Worm (Caenorhabditis elegans): ENCODE data around the gene Y32G9B.1.
A peak's percentile ranks its signal among the peaks of the same experiment; 100 is the strongest.

The Y32G9B.1 gene

DNA sequence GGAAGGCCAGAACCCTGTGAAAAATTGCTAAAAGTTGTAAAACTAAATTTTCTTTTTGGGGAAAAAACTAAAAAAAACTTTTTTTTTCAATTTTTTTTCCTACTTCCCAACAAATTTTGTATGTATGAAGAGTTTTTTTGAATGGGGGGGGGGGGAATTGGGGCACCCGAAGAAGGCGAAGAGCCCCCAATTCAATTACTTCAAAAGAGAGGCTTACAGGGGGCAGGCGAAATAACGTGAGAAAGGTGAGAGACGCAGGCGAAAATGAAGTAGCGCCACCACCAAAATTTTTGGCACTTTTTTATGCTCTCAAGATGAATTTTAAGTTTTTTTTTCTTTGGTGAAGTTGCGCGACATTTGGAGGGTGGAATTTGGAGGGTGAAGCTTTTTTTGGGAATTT lies 33.1 kb upstream of the Y32G9B.1 start:
- no peak for TF ChIP-seq ceh-43 (GFP tag; optimal IDR thresholded peaks at IDR 0.05)
- TF ChIP-seq ces-1 (GFP tag; optimal IDR thresholded peaks at IDR 0.05): peak; percentile 82
- TF ChIP-seq mep-1 (tag; optimal IDR thresholded peaks at IDR 0.05): no peak
- no peak for TF ChIP-seq snpc-4 (tag; optimal IDR thresholded peaks at IDR 0.05)
- no peak for TF ChIP-seq tbx-8 (GFP tag; optimal IDR thresholded peaks at IDR 0.05)

DNA sequence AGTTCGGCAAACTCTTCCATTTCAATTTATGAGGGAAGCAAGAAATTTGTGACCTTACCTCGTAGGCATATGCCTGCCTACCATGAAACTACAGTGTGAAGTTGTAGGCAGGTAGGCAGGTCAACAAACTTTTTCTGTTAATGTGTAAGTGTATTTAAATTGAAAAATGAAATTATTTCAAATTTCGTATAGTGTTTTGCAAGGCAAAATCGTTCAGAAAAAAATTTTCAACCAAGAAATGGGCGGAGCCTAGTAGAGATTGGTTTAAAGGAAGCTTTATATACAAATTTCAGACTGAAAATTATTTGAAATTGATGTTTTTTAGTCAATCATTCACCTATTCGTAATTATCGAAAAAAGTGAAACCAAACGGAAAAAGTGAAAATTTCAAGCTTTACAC lies 28.0 kb upstream of the Y32G9B.1 start:
- TF ChIP-seq mep-1 (tag; optimal IDR thresholded peaks at IDR 0.05) (no peak), nhr-2 (tag; optimal IDR thresholded peaks at IDR 0.05) (no peak), ztf-11 (tag; optimal IDR thresholded peaks at IDR 0.05) (no peak), bed-3 (GFP tag; optimal IDR thresholded peaks at IDR 0.05) (no peak), nhr-237 (tag; optimal IDR thresholded peaks at IDR 0.05) (no peak), unc-120 (tag; optimal IDR thresholded peaks at IDR 0.05; ENCODE audit: poor library complexity, severe bottlenecking) (no peak), drap-1 (GFP tag; optimal IDR thresholded peaks at IDR 0.05) (no peak), ceh-83 (GFP tag; optimal IDR thresholded peaks at IDR 0.05) (no peak), blmp-1 (tag; optimal IDR thresholded peaks at IDR 0.05) (no peak), ham-2 (GFP tag; optimal IDR thresholded peaks at IDR 0.05) (no peak), lin-32 (GFP tag; optimal IDR thresholded peaks at IDR 0.05) (no peak), mab-5 (tag; optimal IDR thresholded peaks at IDR 0.05) (no peak), ceh-39 (tag; optimal IDR thresholded peaks at IDR 0.05) (no peak), nhr-76 (tag; optimal IDR thresholded peaks at IDR 0.05) (no peak), elt-1 (tag; optimal IDR thresholded peaks at IDR 0.05; ENCODE audit: borderline replicate concordance, insufficient read depth) (no peak), nhr-28 (tag; optimal IDR thresholded peaks at IDR 0.05) (no peak), elt-3 (tag; optimal IDR thresholded peaks at IDR 0.05) (no peak), cnd-1 (tag; optimal IDR thresholded peaks at IDR 0.05) (no peak)

- TF ChIP-seq nhr-2 (tag; optimal IDR thresholded peaks at IDR 0.05): no peak
These were observed 26.3 kb upstream of the Y32G9B.1 start, which contains the start of gene T10B5.10 for ce11 chrV:1856176-1856575. TSS of gene T10B5.10 (minus strand) at chrV:1856276.

DNA sequence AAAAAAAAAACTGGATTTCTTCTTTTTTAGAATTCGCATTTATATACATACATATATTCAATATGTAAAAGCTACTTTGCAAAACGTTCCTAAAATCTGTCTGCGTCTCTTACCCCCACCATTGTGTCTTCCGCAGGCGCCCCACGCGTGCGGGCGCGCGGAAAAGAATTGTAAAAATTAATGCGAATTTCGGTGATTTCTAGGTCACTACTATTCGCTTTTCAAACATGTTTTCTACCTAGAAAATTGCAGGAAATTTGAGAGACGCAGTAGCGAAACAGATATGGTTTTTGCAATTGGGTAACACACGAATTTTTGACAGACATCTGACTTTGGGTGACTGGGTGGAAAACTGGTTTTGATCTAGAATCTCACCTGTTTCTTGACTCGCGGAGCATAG lies 25.2 kb upstream of the Y32G9B.1 start:
- no peak for TF ChIP-seq ceh-83 (GFP tag; optimal IDR thresholded peaks at IDR 0.05)
- TF ChIP-seq pha-4 (tag; optimal IDR thresholded peaks at IDR 0.05): no peak

DNA sequence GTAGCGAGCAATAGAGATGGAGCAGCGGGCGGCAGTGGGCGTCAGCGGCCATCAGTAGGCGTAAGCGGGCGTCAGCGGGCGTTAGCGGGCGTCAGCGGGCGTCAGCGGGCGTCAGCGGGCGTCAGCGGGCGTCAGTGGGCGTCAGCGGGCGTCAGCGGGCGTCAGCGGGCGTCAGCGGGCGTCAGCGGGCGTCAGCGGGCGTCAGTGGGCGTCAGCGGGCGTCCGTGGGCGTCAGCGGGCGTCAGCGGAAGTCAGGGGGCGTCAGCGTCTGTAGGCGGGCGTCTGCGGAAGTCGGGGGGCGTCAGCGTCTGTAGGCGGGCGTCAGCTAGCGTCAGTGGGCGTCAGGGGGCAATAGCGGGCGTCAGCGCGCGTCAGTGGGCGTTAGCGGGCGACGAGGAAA lies 20.1 kb upstream of the Y32G9B.1 start:
- TF ChIP-seq sptf-1 (tag; optimal IDR thresholded peaks at IDR 0.05): peak; percentile 25

- TF ChIP-seq zip-8 (tag; optimal IDR thresholded peaks at IDR 0.05): no peak
- TF ChIP-seq ham-2 (GFP tag; optimal IDR thresholded peaks at IDR 0.05): peak; percentile 71
These were observed 18.7 kb upstream of the Y32G9B.1 start for ce11 chrV:1848590-1848989.

DNA sequence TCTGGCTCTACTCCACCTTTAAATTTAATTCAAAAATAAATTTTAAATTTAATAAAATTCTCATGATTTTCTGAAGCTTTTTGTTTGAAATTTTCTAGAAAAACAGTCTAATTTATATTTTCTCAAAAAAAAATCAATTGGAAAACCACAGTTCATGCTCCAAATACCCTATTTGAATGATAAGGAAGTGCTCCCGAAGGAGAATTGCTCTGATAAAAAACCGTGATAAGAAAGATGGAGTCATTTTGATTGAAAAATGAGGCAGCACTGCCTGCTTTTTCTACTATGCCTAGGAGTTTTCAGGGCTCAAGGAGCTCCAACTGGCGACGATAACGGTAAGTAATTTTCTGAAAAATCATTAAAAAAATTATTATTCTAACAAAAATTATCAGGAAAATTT lies 16.1 kb upstream of the Y32G9B.1 start, which contains the start of gene T10B5.7:
Gene T10B5.7 (plus strand): TSS at position 225 of the 400 bp plus-strand sequence.
- TF ChIP-seq flh-1 (GFP tag; optimal IDR thresholded peaks at IDR 0.05) (no peak), drap-1 (GFP tag; optimal IDR thresholded peaks at IDR 0.05) (no peak), sem-2 (GFP tag; optimal IDR thresholded peaks at IDR 0.05) (no peak), nhr-2 (tag; optimal IDR thresholded peaks at IDR 0.05) (no peak), bed-3 (GFP tag; optimal IDR thresholded peaks at IDR 0.05) (no peak), nhr-28 (tag; optimal IDR thresholded peaks at IDR 0.05) (no peak), sptf-1 (tag; optimal IDR thresholded peaks at IDR 0.05) (no peak), lin-13 (tag; optimal IDR thresholded peaks at IDR 0.05) (no peak), nhr-76 (tag; optimal IDR thresholded peaks at IDR 0.05) (no peak), mls-2 (tag; optimal IDR thresholded peaks at IDR 0.05) (no peak), nhr-12 (tag; optimal IDR thresholded peaks at IDR 0.05) (no peak), elt-1 (tag; optimal IDR thresholded peaks at IDR 0.05; ENCODE audit: borderline replicate concordance, insufficient read depth) (no peak), nhr-237 (tag; optimal IDR thresholded peaks at IDR 0.05) (no peak), unc-120 (tag; optimal IDR thresholded peaks at IDR 0.05; ENCODE audit: poor library complexity, severe bottlenecking) (no peak), M03D4.4 (tag; optimal IDR thresholded peaks at IDR 0.05) (no peak)

Data from whole organism, mixed stage, embryonic.